Worm (Caenorhabditis elegans) whole organism, L3 larva: Measurements from ENCODE around the gene srlf-29.

Experiments
- daf-12 ChIP-seq: fragments of 150-350 bp; optimal IDR thresholded peaks from 2 replicates; lab custom pipeline; 2014; ENCODE audit warnings: missing biosample characterization, missing genetic modification reagents, missing genetic modification characterization
- fkh-10 ChIP-seq: sonication (generic microtip); optimal IDR thresholded peaks from 2 replicates; lab custom pipeline; 2017; ENCODE audit warnings: missing biosample characterization, missing genetic modification reagents, missing genetic modification characterization
- jun-1 ChIP-seq: fragments of 150-350 bp; optimal IDR thresholded peaks from 2 replicates; lab custom pipeline; 2014; ENCODE audit warnings: missing biosample characterization, missing genetic modification reagents, missing genetic modification characterization
- nfya-1 ChIP-seq: sonication (generic microtip); optimal IDR thresholded peaks from 2 replicates; lab custom pipeline; 2017; ENCODE audit warnings: missing genetic modification characterization, mild to moderate bottlenecking, missing compliant biosample characterization, antibody characterized with exemption, moderate library complexity; ENCODE audit not compliant: insufficient read depth
- nhr-25 ChIP-seq: sonication (generic microtip); optimal IDR thresholded peaks from 2 replicates; lab custom pipeline; 2017; ENCODE audit warnings: missing biosample characterization, missing genetic modification characterization
- nhr-76 ChIP-seq: fragments of 150-350 bp; sonication (generic microtip); optimal IDR thresholded peaks from 5 replicates; lab custom pipeline; 2014; ENCODE audit warnings: missing biosample characterization, missing genetic modification characterization
- ztf-11 ChIP-seq: fragments of 150-350 bp; optimal IDR thresholded peaks from 2 replicates; lab custom pipeline; 2014; ENCODE audit warnings: missing biosample characterization, missing genetic modification characterization

DNA sequence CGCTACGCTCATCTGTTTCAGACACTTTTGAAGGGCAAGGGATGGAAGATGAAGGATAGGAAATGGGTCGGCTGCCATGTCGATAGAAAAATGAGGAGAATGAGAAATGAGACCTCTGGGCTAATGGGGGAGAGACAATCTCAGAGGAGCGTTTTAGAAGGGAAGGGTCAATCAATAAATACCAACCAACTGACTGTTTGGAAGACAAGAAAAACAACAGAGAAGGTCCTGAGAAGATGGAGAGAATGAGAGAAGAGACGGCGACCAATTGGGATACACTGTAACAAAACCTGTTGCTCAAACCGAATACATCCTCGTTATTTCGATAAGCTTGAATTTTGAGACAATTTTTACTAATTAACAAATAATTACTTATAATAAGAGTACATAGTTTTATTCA is 12.7 kb upstream of the srlf-29 start, which contains the start of gene fbxb-15:
- TF ChIP-seq daf-12 (tag; lab: Kevin White, UChicago), result no peak
- no peak for TF ChIP-seq jun-1
- no peak for TF ChIP-seq nhr-76 (tag; lab: Kevin White, UChicago)
- no peak for TF ChIP-seq ztf-11
- TF ChIP-seq nhr-25 (tag; lab: Kevin White, UChicago), result no peak
- no peak for TF ChIP-seq fkh-10 (GFP tag; lab: Kevin White, UChicago)
- TF ChIP-seq nfya-1 (tag; lab: Kevin White, UChicago), result no peak
